Fruit fly (Drosophila melanogaster) whole organism, embryonic: Measurements from ENCODE around the gene CG7568.

Experiments
- Adf1 ChIP-seq: fragments of 200-800 bp; sonication (Bioruptor generic); IDR thresholded peaks from 2 replicates; pipeline ENCODE4 v1.3.6; 2022; ENCODE audit warnings: missing biosample characterization, missing genetic modification characterization
- Asciz ChIP-seq: fragments of 200-800 bp; sonication (Bioruptor generic); optimal IDR thresholded peaks from 2 replicates; lab custom pipeline; 2017; ENCODE audit warnings: missing biosample characterization, mild to moderate bottlenecking, missing genetic modification characterization, missing genetic modification reagents
- CG11504 ChIP-seq: fragments of 200-800 bp; sonication (Bioruptor generic); optimal IDR thresholded peaks from 3 replicates; lab custom pipeline; 2019; ENCODE audit warnings: missing biosample characterization, mild to moderate bottlenecking, missing genetic modification characterization, moderate library complexity
- CG11696 ChIP-seq: fragments of 200-800 bp; sonication (Bioruptor generic); IDR thresholded peaks from 2 replicates; pipeline ENCODE4 v1.3.6; 2022; ENCODE audit warnings: missing biosample characterization, missing genetic modification characterization
- CG13296 ChIP-seq: fragments of 200-800 bp; sonication (Bioruptor generic); optimal IDR thresholded peaks from 3 replicates; lab custom pipeline; 2018; ENCODE audit warnings: missing biosample characterization, mild to moderate bottlenecking, missing genetic modification characterization
- CG15011 ChIP-seq: fragments of 200-800 bp; sonication (Bioruptor generic); optimal IDR thresholded peaks from 3 replicates; lab custom pipeline; 2018; ENCODE audit warnings: missing biosample characterization, mild to moderate bottlenecking, missing genetic modification characterization
- CG1603 ChIP-seq: fragments of 200-800 bp; sonication (Bioruptor generic); optimal IDR thresholded peaks from 2 replicates; lab custom pipeline; 2019; ENCODE audit warnings: missing biosample characterization, mild to moderate bottlenecking, missing genetic modification characterization, moderate library complexity
- CG17186 ChIP-seq: fragments of 200-800 bp; sonication (Bioruptor generic); optimal IDR thresholded peaks from 3 replicates; lab custom pipeline; 2017; ENCODE audit warnings: missing biosample characterization, missing genetic modification reagents, missing genetic modification characterization
- CG18476 ChIP-seq: fragments of 200-800 bp; sonication (Bioruptor generic); optimal IDR thresholded peaks from 2 replicates; lab custom pipeline; 2016; ENCODE audit warnings: missing biosample characterization, mild to moderate bottlenecking, missing genetic modification characterization
- CG18599 ChIP-seq: fragments of 200-800 bp; sonication (Bioruptor generic); optimal IDR thresholded peaks from 3 replicates; lab custom pipeline; 2017; ENCODE audit warnings: missing biosample characterization, missing genetic modification characterization, mild to moderate bottlenecking, moderate library complexity, missing genetic modification reagents
- CG2120 ChIP-seq: fragments of 200-800 bp; sonication (Bioruptor generic); optimal IDR thresholded peaks from 3 replicates; lab custom pipeline; 2016; ENCODE audit warnings: missing biosample characterization, missing genetic modification characterization
- CG2678 ChIP-seq: fragments of 200-800 bp; sonication (Bioruptor generic); optimal IDR thresholded peaks from 3 replicates; lab custom pipeline; 2019; ENCODE audit warnings: missing biosample characterization, mild to moderate bottlenecking, missing genetic modification characterization, moderate library complexity
- CG31224 ChIP-seq: fragments of 200-800 bp; sonication (Bioruptor generic); IDR thresholded peaks from 2 replicates; pipeline ENCODE4 v1.3.6; 2022; ENCODE audit warnings: missing biosample characterization, missing genetic modification characterization
- CG31441 ChIP-seq: fragments of 200-800 bp; sonication (Bioruptor generic); IDR thresholded peaks from 2 replicates; pipeline ENCODE4 v1.3.6; 2022; ENCODE audit warnings: missing biosample characterization, missing genetic modification characterization
- CG32532 ChIP-seq: fragments of 200-800 bp; sonication (Bioruptor generic); IDR thresholded peaks from 2 replicates; pipeline ENCODE4 v1.3.6; 2022; ENCODE audit warnings: missing biosample characterization, missing genetic modification characterization
- CG34376 ChIP-seq: fragments of 200-800 bp; sonication (Bioruptor generic); optimal IDR thresholded peaks from 2 replicates; lab custom pipeline; 2018; ENCODE audit warnings: missing biosample characterization, mild to moderate bottlenecking, missing genetic modification characterization
- CG4360 ChIP-seq: fragments of 200-800 bp; sonication (Bioruptor generic); IDR thresholded peaks from 2 replicates; pipeline ENCODE4 v1.3.6; 2022; ENCODE audit warnings: missing biosample characterization, missing genetic modification characterization
- CG4820 ChIP-seq: fragments of 200-800 bp; sonication (Bioruptor generic); optimal IDR thresholded peaks from 3 replicates; lab custom pipeline; 2016; ENCODE audit warnings: missing biosample characterization, missing genetic modification characterization
- CG4854 ChIP-seq: fragments of 200-800 bp; sonication (Bioruptor generic); optimal IDR thresholded peaks from 2 replicates; lab custom pipeline; 2016; ENCODE audit warnings: missing biosample characterization, missing genetic modification characterization, inconsistent platforms
- CG6272 ChIP-seq: fragments of 200-800 bp; sonication (Bioruptor generic); IDR thresholded peaks from 2 replicates; pipeline ENCODE4 v1.3.6; 2022; ENCODE audit warnings: missing biosample characterization, missing genetic modification characterization
- CG7839 ChIP-seq: fragments of 200-800 bp; sonication (Bioruptor generic); optimal IDR thresholded peaks from 3 replicates; lab custom pipeline; 2018; ENCODE audit warnings: missing biosample characterization, mild to moderate bottlenecking, missing genetic modification characterization, moderate library complexity
- CTCF ChIP-seq: fragments of 200-800 bp; sonication (Bioruptor generic); optimal IDR thresholded peaks from 2 replicates; lab custom pipeline; 2017; ENCODE audit warnings: missing biosample characterization, mild to moderate bottlenecking, missing genetic modification characterization, moderate library complexity
- Chrac-16 ChIP-seq: fragments of 200-800 bp; sonication (Bioruptor generic); optimal IDR thresholded peaks from 3 replicates; lab custom pipeline; 2016; ENCODE audit warnings: missing biosample characterization, missing genetic modification characterization
- Dip2 ChIP-seq: fragments of 200-800 bp; sonication (Bioruptor generic); IDR thresholded peaks from 2 replicates; pipeline ENCODE4 v1.3.6; 2022; ENCODE audit warnings: missing biosample characterization, missing genetic modification characterization
- HLH3B ChIP-seq: fragments of 200-800 bp; sonication (Bioruptor generic); IDR thresholded peaks from 2 replicates; pipeline ENCODE4 v1.3.6; 2022; ENCODE audit warnings: missing biosample characterization, missing genetic modification characterization
- HLHmδ ChIP-seq: fragments of 200-800 bp; sonication (Bioruptor generic); optimal IDR thresholded peaks from 2 replicates; lab custom pipeline; 2018; ENCODE audit warnings: missing biosample characterization, mild to moderate bottlenecking, missing genetic modification characterization, moderate library complexity
- Hand ChIP-seq: fragments of 200-800 bp; sonication (Bioruptor generic); optimal IDR thresholded peaks from 2 replicates; lab custom pipeline; 2017; ENCODE audit warnings: mild to moderate bottlenecking, missing biosample characterization, missing genetic modification reagents, missing genetic modification characterization
- Lpt ChIP-seq: fragments of >200 bp; optimal IDR thresholded peaks from 2 replicates; lab custom pipeline; 2018; ENCODE audit warnings: missing biosample characterization, missing genetic modification characterization
- Myb ChIP-seq: fragments of 200-800 bp; sonication (Bioruptor generic); optimal IDR thresholded peaks from 2 replicates; lab custom pipeline; 2016; ENCODE audit warnings: missing biosample characterization, missing genetic modification characterization
- NK7.1 ChIP-seq: fragments of 200-800 bp; sonication (Bioruptor generic); optimal IDR thresholded peaks from 3 replicates; lab custom pipeline; 2016; ENCODE audit warnings: missing biosample characterization, missing genetic modification characterization
- Oaz ChIP-seq: fragments of 200-800 bp; sonication (Bioruptor generic); IDR thresholded peaks from 2 replicates; pipeline ENCODE4 v1.3.6; 2022; ENCODE audit warnings: missing biosample characterization, missing genetic modification characterization
- Ptx1 ChIP-seq: fragments of 200-800 bp; sonication (Bioruptor generic); IDR thresholded peaks from 2 replicates; pipeline ENCODE4 v1.3.6; 2022; ENCODE audit warnings: missing biosample characterization, missing genetic modification characterization
- Rfx ChIP-seq: fragments of 200-800 bp; sonication (Bioruptor generic); IDR thresholded peaks from 2 replicates; pipeline ENCODE4 v1.3.6; 2022; ENCODE audit warnings: missing biosample characterization, missing genetic modification characterization
- Trl ChIP-seq, 3 experiments: fragments of >200 bp in 2 of 3; fragments of 200-800 bp in 1 of 3; sonication (Bioruptor generic) in 1 of 3; optimal IDR thresholded peaks; 2 replicates in 1 of 3; 3 replicates in 2 of 3; lab custom pipeline; 2016 to 2017; ENCODE audit warnings: missing biosample characterization in 1 of 3, missing genetic modification characterization in 1 of 3
- Xbp1 ChIP-seq: fragments of 200-800 bp; sonication (Bioruptor generic); optimal IDR thresholded peaks from 3 replicates; lab custom pipeline; 2016; ENCODE audit warnings: missing biosample characterization, mild to moderate bottlenecking, missing genetic modification characterization
- ash1 ChIP-seq: fragments of 200-800 bp; sonication (Bioruptor generic); optimal IDR thresholded peaks from 2 replicates; lab custom pipeline; 2018; ENCODE audit warnings: missing biosample characterization, mild to moderate bottlenecking, missing genetic modification characterization
- cwo ChIP-seq: fragments of 200-800 bp; sonication (Bioruptor generic); optimal IDR thresholded peaks from 3 replicates; lab custom pipeline; 2017; ENCODE audit warnings: missing biosample characterization, missing genetic modification characterization, mild to moderate bottlenecking, moderate library complexity, missing genetic modification reagents
- dan ChIP-seq: fragments of 200-800 bp; sonication (Bioruptor generic); IDR thresholded peaks from 2 replicates; pipeline ENCODE4 v1.3.6; 2022; ENCODE audit warnings: missing biosample characterization, missing genetic modification characterization
- danr ChIP-seq: fragments of 200-800 bp; sonication (Bioruptor generic); IDR thresholded peaks from 2 replicates; pipeline ENCODE4 v1.3.6; 2022; ENCODE audit warnings: missing biosample characterization, missing genetic modification characterization
- ewg ChIP-seq: fragments of 200-800 bp; sonication (Bioruptor generic); optimal IDR thresholded peaks from 3 replicates; lab custom pipeline; 2017; ENCODE audit warnings: mild to moderate bottlenecking, missing biosample characterization, missing genetic modification reagents, missing genetic modification characterization
- exex ChIP-seq: fragments of 200-800 bp; sonication (Bioruptor generic); optimal IDR thresholded peaks from 4 replicates; lab custom pipeline; 2018; ENCODE audit warnings: missing biosample characterization, mild to moderate bottlenecking, missing genetic modification characterization, moderate library complexity
- gem ChIP-seq: fragments of 200-800 bp; sonication (Bioruptor generic); optimal IDR thresholded peaks from 2 replicates; lab custom pipeline; 2019; ENCODE audit warnings: missing biosample characterization, mild to moderate bottlenecking, missing genetic modification characterization, moderate library complexity
- grn ChIP-seq: fragments of 200-800 bp; sonication (Bioruptor generic); optimal IDR thresholded peaks from 3 replicates; lab custom pipeline; 2017; ENCODE audit warnings: missing biosample characterization, missing genetic modification characterization
- ken ChIP-seq: fragments of 200-800 bp; sonication (Bioruptor generic); IDR thresholded peaks from 3 replicates; pipeline ENCODE4 v1.3.6; 2022; ENCODE audit warnings: missing biosample characterization, missing genetic modification characterization
- lab ChIP-seq: fragments of 200-800 bp; sonication (Bioruptor generic); optimal IDR thresholded peaks from 3 replicates; lab custom pipeline; 2017; ENCODE audit warnings: missing biosample characterization, missing genetic modification characterization, mild to moderate bottlenecking, moderate library complexity, missing genetic modification reagents
- p53 ChIP-seq: fragments of 200-800 bp; sonication (Bioruptor generic); optimal IDR thresholded peaks from 2 replicates; lab custom pipeline; 2016; ENCODE audit warnings: missing biosample characterization, missing genetic modification characterization
- pnt ChIP-seq: fragments of 200-800 bp; sonication (Bioruptor generic); optimal IDR thresholded peaks from 3 replicates; lab custom pipeline; 2016; ENCODE audit warnings: missing biosample characterization, missing genetic modification characterization
- ranshi ChIP-seq: fragments of 200-800 bp; sonication (Bioruptor generic); IDR thresholded peaks from 2 replicates; pipeline ENCODE4 v1.3.6; 2022; ENCODE audit warnings: missing biosample characterization, missing genetic modification characterization
- scrt ChIP-seq: fragments of 200-800 bp; sonication (Bioruptor generic); optimal IDR thresholded peaks from 2 replicates; lab custom pipeline; 2018; ENCODE audit warnings: missing biosample characterization, mild to moderate bottlenecking, missing genetic modification characterization, moderate library complexity
- sisA ChIP-seq: fragments of 200-800 bp; sonication (Bioruptor generic); IDR thresholded peaks from 2 replicates; pipeline ENCODE4 v1.3.6; 2022; ENCODE audit warnings: missing biosample characterization, missing genetic modification characterization
- slbo ChIP-seq: fragments of 200-800 bp; sonication (Bioruptor generic); IDR thresholded peaks from 2 replicates; pipeline ENCODE4 v1.3.6; 2022; ENCODE audit warnings: missing biosample characterization, missing genetic modification characterization
- unc-4 ChIP-seq: fragments of 200-800 bp; sonication (Bioruptor generic); IDR thresholded peaks from 2 replicates; pipeline ENCODE4 v1.3.6; 2022; ENCODE audit warnings: missing biosample characterization, missing genetic modification characterization; ENCODE audit not compliant: partially characterized antibody

The CG7568 gene

dm6 chr3R:29617197-29617596, 16.5 kb upstream of the CG7568 start (continued):
- TF ChIP-seq danr (GFP tag; lab: Robert Waterston, UW) (no peak), slbo (GFP tag; lab: Robert Waterston, UW) (peak; percentile 8; the same call in 1 of the 2 replicates), CG2120 (no peak), CG13296 (GFP tag; lab: Kevin White, UChicago) (peak; percentile 25), NK7.1 (GFP tag; lab: Kevin White, UChicago) (no peak), Chrac-16 (GFP tag; lab: Kevin White, UChicago) (no peak), lab (GFP tag; lab: Kevin White, UChicago) (peak; percentile 50), CG4360 (GFP tag; lab: Robert Waterston, UW) (no peak), Ptx1 (0 out of 2 replicates have a peak, but pooled peaks have one; percentile 18), cwo (GFP tag; lab: Kevin White, UChicago) (no peak), CG11696 (GFP tag; lab: Robert Waterston, UW) (peak; percentile 70), CG31224 (GFP tag; lab: Robert Waterston, UW) (no peak), sisA (GFP tag; lab: Robert Waterston, UW) (peak; percentile 11; the same call in 1 of the 2 replicates), Dip2 (GFP tag; lab: Robert Waterston, UW) (no peak), Myb (GFP tag; lab: Kevin White, UChicago) (no peak), exex (tag; lab: Kevin White, UChicago) (no peak), scrt (no peak), ranshi (GFP tag; lab: Robert Waterston, UW) (peak; percentile 46; the same call in 1 of the 2 replicates), CG31441 (GFP tag; lab: Robert Waterston, UW) (no peak; the same call in 1 of the 2 replicates), Asciz (GFP tag; lab: Kevin White, UChicago) (no peak), CG11504 (tag; lab: Kevin White, UChicago) (peak; percentile 42), CG6272 (no peak), grn (no peak), CG4820 (no peak), dan (no peak), pnt (GFP tag; lab: Kevin White, UChicago) (no peak), CG15011 (GFP tag; lab: Kevin White, UChicago) (no peak), CG18476 (GFP tag; lab: Kevin White, UChicago) (no peak), CG2678 (tag; lab: Kevin White, UChicago) (peak; percentile 57), HLHmδ (GFP tag; lab: Kevin White, UChicago) (no peak), ken (GFP tag; lab: Robert Waterston, UW) (no peak), Xbp1 (GFP tag; lab: Kevin White, UChicago) (no peak), CG34376 (GFP tag; lab: Kevin White, UChicago) (no peak), p53 (GFP tag; lab: Kevin White, UChicago) (no peak), CG4854 (GFP tag; lab: Kevin White, UChicago) (no peak), ewg (GFP tag; lab: Kevin White, UChicago) (no peak), CG32532 (GFP tag; lab: Robert Waterston, UW) (peak; percentile 38; the same call in 1 of the 2 replicates), Adf1 (no peak), Trl (optimal IDR thresholded peaks at IDR 0.05; lab: Kevin White, UChicago) (no peak), Trl (GFP tag; optimal IDR thresholded peaks at IDR 0.05; lab: Kevin White, UChicago) (no peak), CG1603 (tag; lab: Kevin White, UChicago) (no peak), Hand (no peak), ash1 (GFP tag; lab: Kevin White, UChicago) (no peak), HLH3B (0 out of 2 replicates have a peak, but pooled peaks have one; percentile 25), Oaz (GFP tag; lab: Robert Waterston, UW) (no peak), gem (tag; lab: Kevin White, UChicago) (peak; percentile 39), unc-4 (GFP tag; lab: Robert Waterston, UW) (no peak), CG7839 (tag; lab: Kevin White, UChicago) (peak; percentile 23), CG17186 (GFP tag; lab: Kevin White, UChicago) (no peak), Rfx (no peak), CTCF (GFP tag; lab: Kevin White, UChicago) (no peak), CG18599 (GFP tag; lab: Kevin White, UChicago) (peak; percentile 51), Lpt (GFP tag; lab: Kevin White, UChicago) (no peak)
